Worm (Caenorhabditis elegans) whole organism, L2 larva: ENCODE results near the gene gpc-1.

ENCODE experiments used
- C34F6.9 ChIP-seq: fragments of 150-350 bp; optimal IDR thresholded peaks from 2 replicates; lab custom pipeline; 2014; ENCODE audit warnings: missing biosample characterization, missing genetic modification characterization
- F13H6.1 ChIP-seq: sonication (generic microtip); optimal IDR thresholded peaks from 2 replicates; lab custom pipeline; 2016; ENCODE audit warnings: missing genetic modification characterization, missing compliant biosample characterization
- R02D3.7 ChIP-seq: fragments of 150-350 bp; optimal IDR thresholded peaks from 2 replicates; lab custom pipeline; 2014; ENCODE audit warnings: missing biosample characterization, missing genetic modification characterization
- Y55F3AM.14 ChIP-seq: fragments of 200-800 bp; sonication (Bioruptor generic); optimal IDR thresholded peaks from 2 replicates; lab custom pipeline; 2018; ENCODE audit warnings: mild to moderate bottlenecking, missing genetic modification characterization, missing compliant biosample characterization
- ZK546.5 ChIP-seq: sonication (generic microtip); optimal IDR thresholded peaks from 2 replicates; lab custom pipeline; 2017; ENCODE audit warnings: missing biosample characterization, missing genetic modification characterization
- aly-2 ChIP-seq: fragments of 150-350 bp; optimal IDR thresholded peaks from 2 replicates; lab custom pipeline; 2014; ENCODE audit warnings: missing biosample characterization, missing genetic modification characterization
- ama-1 ChIP-seq: fragments of 150-350 bp; optimal IDR thresholded peaks from 2 replicates; lab custom pipeline; 2018; ENCODE audit warnings: inconsistent platforms
- blmp-1 ChIP-seq: sonication (generic microtip); optimal IDR thresholded peaks from 2 replicates; lab custom pipeline; 2017; ENCODE audit warnings: missing genetic modification characterization, mild to moderate bottlenecking, missing compliant biosample characterization, antibody characterized with exemption, moderate library complexity; ENCODE audit not compliant: insufficient read depth
- ceh-82 ChIP-seq: fragments of 150-350 bp; optimal IDR thresholded peaks from 2 replicates; lab custom pipeline; 2014; ENCODE audit warnings: missing biosample characterization, missing genetic modification characterization
- crh-2 ChIP-seq: sonication (generic microtip); optimal IDR thresholded peaks from 2 replicates; lab custom pipeline; 2017; ENCODE audit warnings: missing biosample characterization, missing genetic modification characterization
- dmd-4 ChIP-seq: sonication (generic microtip); optimal IDR thresholded peaks from 2 replicates; lab custom pipeline; 2017; ENCODE audit warnings: missing biosample characterization, missing genetic modification characterization
- egl-27 ChIP-seq: sonication (generic microtip); optimal IDR thresholded peaks from 3 replicates; lab custom pipeline; 2017; ENCODE audit warnings: missing biosample characterization, missing genetic modification reagents, missing genetic modification characterization
- elt-1 ChIP-seq: fragments of 150-350 bp; optimal IDR thresholded peaks from 2 replicates; lab custom pipeline; 2014; ENCODE audit warnings: missing biosample characterization, missing genetic modification characterization
- elt-3 ChIP-seq: sonication (generic microtip); optimal IDR thresholded peaks from 2 replicates; lab custom pipeline; 2017; ENCODE audit warnings: missing biosample characterization, missing genetic modification characterization
- fos-1 ChIP-seq: fragments of 150-350 bp; optimal IDR thresholded peaks from 2 replicates; lab custom pipeline; 2014; ENCODE audit warnings: missing biosample characterization, missing genetic modification characterization
- gmeb-1 ChIP-seq: fragments of 150-350 bp; optimal IDR thresholded peaks from 2 replicates; lab custom pipeline; 2014; ENCODE audit warnings: missing biosample characterization, missing genetic modification characterization
- lin-11 ChIP-seq: fragments of 150-350 bp; sonication (generic microtip); optimal IDR thresholded peaks from 2 replicates; lab custom pipeline; 2014; ENCODE audit warnings: missing biosample characterization, missing genetic modification characterization, inconsistent platforms, mixed read lengths
- lin-13 ChIP-seq: fragments of 150-350 bp; optimal IDR thresholded peaks from 2 replicates; lab custom pipeline; 2014; ENCODE audit warnings: missing biosample characterization, missing genetic modification reagents, missing genetic modification characterization
- lsy-2 ChIP-seq, 2 experiments: fragments of 150-350 bp in 1 of 2; sonication (generic microtip) in 1 of 2; optimal IDR thresholded peaks; 2 replicates each; lab custom pipeline; 2014 to 2017; ENCODE audit warnings: missing biosample characterization in 2 of 2, missing genetic modification characterization in 2 of 2
- mab-5 ChIP-seq: fragments of 150-350 bp; optimal IDR thresholded peaks from 2 replicates; lab custom pipeline; 2014; ENCODE audit warnings: missing biosample characterization, missing genetic modification characterization
- mbf-1 ChIP-seq: sonication (generic microtip); optimal IDR thresholded peaks from 2 replicates; lab custom pipeline; 2017; ENCODE audit warnings: missing biosample characterization, missing genetic modification characterization
- mdl-1 ChIP-seq, 2 experiments: fragments of 150-350 bp in 1 of 2; sonication (generic microtip) in 1 of 2; optimal IDR thresholded peaks; 2 replicates each; lab custom pipeline; 2017; ENCODE audit warnings: missing biosample characterization in 2 of 2, missing genetic modification characterization in 2 of 2
- nhr-10 ChIP-seq: sonication (generic microtip); optimal IDR thresholded peaks from 2 replicates; lab custom pipeline; 2017; ENCODE audit warnings: missing biosample characterization, missing genetic modification characterization
- nhr-11 ChIP-seq: fragments of 150-350 bp; optimal IDR thresholded peaks from 2 replicates; lab custom pipeline; 2014; ENCODE audit warnings: missing biosample characterization, missing genetic modification characterization
- nhr-129 ChIP-seq: fragments of 150-350 bp; optimal IDR thresholded peaks from 2 replicates; lab custom pipeline; 2014; ENCODE audit warnings: missing biosample characterization, missing genetic modification characterization
- nhr-21 ChIP-seq: fragments of 150-350 bp; optimal IDR thresholded peaks from 2 replicates; lab custom pipeline; 2014; ENCODE audit warnings: missing biosample characterization, missing genetic modification characterization
- nhr-23 ChIP-seq: fragments of 150-350 bp; optimal IDR thresholded peaks from 2 replicates; lab custom pipeline; 2014; ENCODE audit warnings: missing biosample characterization, missing genetic modification reagents, missing genetic modification characterization
- nhr-237 ChIP-seq: fragments of 150-350 bp; optimal IDR thresholded peaks from 2 replicates; lab custom pipeline; 2014; ENCODE audit warnings: missing biosample characterization, missing genetic modification characterization
- nhr-25 ChIP-seq: fragments of 150-350 bp; sonication (generic microtip); optimal IDR thresholded peaks from 3 replicates; lab custom pipeline; 2014; ENCODE audit warnings: missing biosample characterization, missing genetic modification characterization
- nhr-6 ChIP-seq: fragments of 150-350 bp; optimal IDR thresholded peaks from 2 replicates; lab custom pipeline; 2014; ENCODE audit warnings: missing biosample characterization, missing genetic modification characterization
- nhr-77 ChIP-seq: fragments of 150-350 bp; optimal IDR thresholded peaks from 2 replicates; lab custom pipeline; 2014; ENCODE audit warnings: missing biosample characterization, missing genetic modification characterization
- sem-4 ChIP-seq: fragments of 150-350 bp; optimal IDR thresholded peaks from 2 replicates; lab custom pipeline; 2014; ENCODE audit warnings: missing biosample characterization, missing genetic modification reagents, missing genetic modification characterization
- skn-1 ChIP-seq: sonication (generic microtip); optimal IDR thresholded peaks from 2 replicates; lab custom pipeline; 2017; ENCODE audit warnings: missing biosample characterization, missing genetic modification characterization
- sma-3 ChIP-seq: sonication (generic microtip); optimal IDR thresholded peaks from 2 replicates; lab custom pipeline; 2016; ENCODE audit warnings: missing genetic modification reagents, missing genetic modification characterization, missing compliant biosample characterization
- sma-9 ChIP-seq, 2 experiments: fragments of 150-350 bp in 1 of 2; sonication (generic microtip) in 1 of 2; optimal IDR thresholded peaks; 2 replicates each; lab custom pipeline; 2014 to 2016; ENCODE audit warnings: missing genetic modification characterization in 2 of 2, mild to moderate bottlenecking in 1 of 2, missing biosample characterization in 1 of 2, missing compliant biosample characterization in 1 of 2, missing genetic modification reagents in 1 of 2, moderate library complexity in 1 of 2
- snpc-4 ChIP-seq: fragments of 150-350 bp; optimal IDR thresholded peaks from 2 replicates; lab custom pipeline; 2014; ENCODE audit warnings: missing biosample characterization, missing genetic modification characterization
- unc-39 ChIP-seq: fragments of 150-350 bp; optimal IDR thresholded peaks from 2 replicates; lab custom pipeline; 2014; ENCODE audit warnings: missing biosample characterization, missing genetic modification characterization
- unc-55 ChIP-seq: fragments of 150-350 bp; sonication (generic microtip); optimal IDR thresholded peaks from 3 replicates; lab custom pipeline; 2014; ENCODE audit warnings: missing biosample characterization, missing genetic modification reagents, missing genetic modification characterization
- unc-62 ChIP-seq: fragments of 150-350 bp; optimal IDR thresholded peaks from 2 replicates; lab custom pipeline; 2014; ENCODE audit warnings: missing biosample characterization, missing genetic modification reagents, missing genetic modification characterization
- ztf-1 ChIP-seq: fragments of 200-800 bp; sonication (Bioruptor generic); conservative IDR thresholded peaks from 2 replicates; pipeline ENCODE4 v1.3.6; 2022; ENCODE audit warnings: missing genetic modification characterization, missing compliant biosample characterization
- ztf-11 ChIP-seq: sonication (generic microtip); optimal IDR thresholded peaks from 2 replicates; lab custom pipeline; 2017; ENCODE audit warnings: missing biosample characterization, missing genetic modification characterization
- ztf-4 ChIP-seq: fragments of 150-350 bp; optimal IDR thresholded peaks from 2 replicates; lab custom pipeline; 2014; ENCODE audit warnings: missing biosample characterization, missing genetic modification characterization

gpc-1 gene

DNA sequence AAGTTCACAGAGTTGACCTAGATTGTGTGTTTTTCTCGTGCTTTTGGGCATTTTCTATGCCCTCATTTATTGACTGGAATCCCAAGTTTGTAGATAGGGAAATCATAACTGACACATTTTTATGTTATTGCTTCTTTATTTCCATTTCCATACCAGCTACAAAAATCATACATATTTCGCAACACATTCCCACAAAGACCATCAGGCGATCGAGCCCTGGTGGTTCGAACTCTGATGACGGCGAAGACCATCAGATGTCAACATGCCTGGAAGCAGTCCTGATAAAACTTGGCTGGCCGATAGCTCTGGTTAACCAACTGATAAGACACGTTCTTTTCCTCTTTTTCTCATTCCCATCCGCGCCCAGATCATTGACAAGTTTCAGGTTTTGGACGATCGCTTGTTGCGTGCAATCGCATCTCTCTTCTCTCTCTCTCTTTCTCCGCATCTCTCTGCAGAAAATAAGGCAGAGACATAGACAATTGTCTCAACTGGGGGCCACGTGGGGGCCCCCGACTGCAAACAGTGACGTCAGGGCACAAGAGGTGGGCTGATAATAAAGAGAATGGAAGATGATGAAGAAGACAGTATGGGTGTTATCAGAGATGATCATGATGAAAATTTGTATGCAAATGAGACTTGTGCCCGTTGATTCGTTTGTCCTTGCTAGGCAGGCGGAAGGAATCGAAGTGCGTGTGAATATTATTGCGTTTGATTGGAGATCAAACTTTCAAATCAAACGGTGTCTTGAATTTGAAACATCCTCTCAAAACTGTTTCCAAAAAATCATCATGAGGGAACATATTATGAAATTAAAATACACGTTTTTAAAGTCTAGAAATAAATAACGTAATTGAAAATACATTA lies 12.5 kb downstream of the gpc-1 start:
- TF ChIP-seq nhr-21 (tag; lab: Kevin White, UChicago) (peak; percentile 96), ama-1 (lab: Kevin White, UChicago) (no peak), sma-9 (GFP tag; optimal IDR thresholded peaks at IDR 0.05; lab: Kevin White, UChicago) (peak; percentile 99), sma-9 (tag; optimal IDR thresholded peaks at IDR 0.05; lab: Kevin White, UChicago) (peak; percentile 90), nhr-10 (tag; lab: Kevin White, UChicago) (peak; percentile 64), Y55F3AM.14 (peak; percentile 90), lin-13 (GFP tag; lab: Kevin White, UChicago) (peak; percentile 74), sem-4 (tag; lab: Kevin White, UChicago) (peak; percentile 80), snpc-4 (tag; lab: Kevin White, UChicago) (no peak), C34F6.9 (tag; lab: Kevin White, UChicago) (peak; percentile 66), skn-1 (peak; percentile 49), nhr-6 (tag; lab: Kevin White, UChicago) (peak; percentile 29), nhr-25 (tag; lab: Kevin White, UChicago) (peak; percentile 92), mab-5 (tag; lab: Kevin White, UChicago) (peak; percentile 1), unc-55 (GFP tag; lab: Kevin White, UChicago) (no peak), nhr-11 (tag; lab: Kevin White, UChicago) (no peak), elt-3 (tag; lab: Kevin White, UChicago) (no peak), R02D3.7 (tag; lab: Kevin White, UChicago) (no peak), ztf-1 (no peak), dmd-4 (tag; lab: Kevin White, UChicago) (no peak), mdl-1 (tag; optimal IDR thresholded peaks at IDR 0.05; lab: Kevin White, UChicago) (peak; percentile 99), sma-3 (GFP tag; lab: Kevin White, UChicago) (peak; percentile 98), blmp-1 (peak; percentile 72), nhr-237 (tag; lab: Kevin White, UChicago) (no peak), crh-2 (peak; percentile 97), ztf-11 (no peak), nhr-129 (tag; lab: Kevin White, UChicago) (peak; percentile 90), unc-62 (no peak), gmeb-1 (tag; lab: Kevin White, UChicago) (peak; percentile 77), F13H6.1 (tag; lab: Kevin White, UChicago) (peak; percentile 98), mbf-1 (no peak), aly-2 (no peak), lsy-2 (tag; optimal IDR thresholded peaks at IDR 0.05; lab: Kevin White, UChicago) (peak; percentile 23 to 79), elt-1 (tag; lab: Kevin White, UChicago) (no peak), nhr-23 (no peak), ceh-82 (tag; lab: Kevin White, UChicago) (no peak), ztf-4 (tag; lab: Kevin White, UChicago) (peak; percentile 88), fos-1 (tag; lab: Kevin White, UChicago) (peak; percentile 97), lin-11 (no peak), egl-27 (peak; percentile 93), unc-39 (tag; lab: Kevin White, UChicago) (no peak), ZK546.5 (tag; lab: Kevin White, UChicago) (no peak), nhr-77 (peak; percentile 63)
- TF ChIP-seq, all 48 proteins: peak for 23

DNA sequence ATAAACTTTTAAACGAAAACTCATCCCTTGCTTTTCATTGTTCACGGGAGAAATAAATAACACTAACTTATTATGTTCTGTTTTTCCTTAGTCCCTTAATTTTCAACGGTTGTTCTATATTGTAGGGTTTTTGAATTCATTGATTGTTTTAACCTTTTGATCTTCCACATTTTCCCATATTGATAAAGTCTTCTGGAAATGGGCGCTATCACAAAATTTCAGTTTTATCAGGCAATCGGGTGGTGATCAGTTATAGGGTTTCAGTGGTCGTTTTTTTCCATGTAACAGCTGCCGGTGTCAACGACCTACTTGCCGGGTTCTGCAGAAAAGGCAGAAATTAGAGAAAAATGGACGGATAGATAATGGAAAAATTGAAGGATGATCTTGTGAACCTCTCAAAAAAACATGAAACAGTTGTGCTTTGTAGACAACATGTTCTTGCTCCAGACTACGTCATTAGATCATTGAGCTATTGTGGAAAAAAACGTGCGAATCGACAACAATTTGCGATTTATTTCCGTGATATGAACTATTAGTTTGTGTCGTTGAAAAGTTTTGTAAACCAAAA lies 14.9 kb downstream of the gpc-1 start:
- TF ChIP-seq skn-1 (no peak), R02D3.7 (tag; lab: Kevin White, UChicago) (no peak), F13H6.1 (tag; lab: Kevin White, UChicago) (peak; percentile 62), fos-1 (tag; lab: Kevin White, UChicago) (peak; percentile 41), sma-9 (GFP tag; optimal IDR thresholded peaks at IDR 0.05; lab: Kevin White, UChicago) (peak; percentile 62), sma-9 (tag; optimal IDR thresholded peaks at IDR 0.05; lab: Kevin White, UChicago) (no peak), nhr-129 (tag; lab: Kevin White, UChicago) (peak; percentile 64), lsy-2 (tag; optimal IDR thresholded peaks at IDR 0.05; lab: Kevin White, UChicago) (peak in 1 of 2 experiments; percentile 18), C34F6.9 (tag; lab: Kevin White, UChicago) (peak; percentile 26)
